Fruit fly (Drosophila melanogaster) whole organism, prepupa: ENCODE measurements around the gene ebd1.

ENCODE experiments used
- Blimp-1 ChIP-seq: fragments of 200-800 bp; sonication (Bioruptor generic); optimal IDR thresholded peaks from 3 replicates; lab custom pipeline; 2017; ENCODE audit warnings: missing biosample characterization, missing genetic modification characterization, mild to moderate bottlenecking, moderate library complexity, missing genetic modification reagents
- CG10631 ChIP-seq: fragments of 200-800 bp; sonication (Bioruptor generic); optimal IDR thresholded peaks from 2 replicates; lab custom pipeline; 2016; ENCODE audit warnings: missing biosample characterization, missing genetic modification characterization
- CG10669 ChIP-seq: fragments of 200-800 bp; sonication (Bioruptor generic); optimal IDR thresholded peaks from 3 replicates; lab custom pipeline; 2018; ENCODE audit warnings: missing biosample characterization, mild to moderate bottlenecking, missing genetic modification characterization, moderate library complexity
- CG11294 ChIP-seq: fragments of 200-800 bp; sonication (Bioruptor generic); IDR thresholded peaks from 2 replicates; pipeline ENCODE4 v1.3.6; 2022; ENCODE audit warnings: missing biosample characterization, missing genetic modification characterization
- CG11762 ChIP-seq: fragments of 200-800 bp; sonication (Bioruptor generic); optimal IDR thresholded peaks from 3 replicates; lab custom pipeline; 2016; ENCODE audit warnings: missing biosample characterization, missing genetic modification characterization; ENCODE audit not compliant: insufficient read depth
- CG11902 ChIP-seq: fragments of 200-800 bp; sonication (Bioruptor generic); optimal IDR thresholded peaks from 3 replicates; lab custom pipeline; 2016; ENCODE audit warnings: missing biosample characterization, missing genetic modification characterization
- CG15336 ChIP-seq: fragments of 200-800 bp; sonication (Bioruptor generic); IDR thresholded peaks from 2 replicates; pipeline ENCODE4 v1.3.6; 2022; ENCODE audit warnings: missing biosample characterization, missing genetic modification characterization
- CG1621 ChIP-seq: fragments of 200-800 bp; sonication (Bioruptor generic); optimal IDR thresholded peaks from 3 replicates; lab custom pipeline; 2018; ENCODE audit warnings: missing biosample characterization, mild to moderate bottlenecking, missing genetic modification characterization
- CG16779 ChIP-seq: fragments of 200-800 bp; sonication (Bioruptor generic); optimal IDR thresholded peaks from 3 replicates; lab custom pipeline; 2017; ENCODE audit warnings: missing biosample characterization, mild to moderate bottlenecking, missing genetic modification characterization
- CG31627 ChIP-seq: fragments of 200-800 bp; sonication (Bioruptor generic); optimal IDR thresholded peaks from 3 replicates; lab custom pipeline; 2016; ENCODE audit warnings: missing biosample characterization, missing genetic modification characterization
- CG3919 ChIP-seq: fragments of 200-800 bp; sonication (Bioruptor generic); optimal IDR thresholded peaks from 3 replicates; lab custom pipeline; 2016; ENCODE audit warnings: missing biosample characterization, missing genetic modification characterization
- CG4318 ChIP-seq: fragments of 200-800 bp; sonication (Bioruptor generic); optimal IDR thresholded peaks from 3 replicates; lab custom pipeline; 2017; ENCODE audit warnings: missing biosample characterization, mild to moderate bottlenecking, missing genetic modification characterization
- CG6163 ChIP-seq: fragments of 200-800 bp; sonication (Bioruptor generic); IDR thresholded peaks from 3 replicates; pipeline ENCODE4 v1.3.6; 2022; ENCODE audit warnings: missing biosample characterization, missing genetic modification characterization
- CG6276 ChIP-seq: fragments of 200-800 bp; sonication (Bioruptor generic); optimal IDR thresholded peaks from 2 replicates; lab custom pipeline; 2017; ENCODE audit warnings: missing biosample characterization, mild to moderate bottlenecking, missing genetic modification characterization
- CG6792 ChIP-seq: fragments of 200-800 bp; sonication (Bioruptor generic); optimal IDR thresholded peaks from 3 replicates; lab custom pipeline; 2016; ENCODE audit warnings: missing biosample characterization, missing genetic modification characterization
- CG6808 ChIP-seq: fragments of 200-800 bp; sonication (Bioruptor generic); optimal IDR thresholded peaks from 3 replicates; lab custom pipeline; 2017; ENCODE audit warnings: missing biosample characterization, missing genetic modification characterization, mild to moderate bottlenecking, moderate library complexity, missing genetic modification reagents
- CG6854 ChIP-seq: fragments of 200-800 bp; sonication (Bioruptor generic); optimal IDR thresholded peaks from 2 replicates; lab custom pipeline; 2017; ENCODE audit warnings: missing biosample characterization, mild to moderate bottlenecking, missing genetic modification characterization
- CG8119 ChIP-seq: fragments of 200-800 bp; sonication (Bioruptor generic); IDR thresholded peaks from 3 replicates; pipeline ENCODE4 v1.3.6; 2022; ENCODE audit warnings: missing biosample characterization, missing genetic modification characterization
- CG8319 ChIP-seq: fragments of 200-800 bp; sonication (Bioruptor generic); optimal IDR thresholded peaks from 3 replicates; lab custom pipeline; 2016; ENCODE audit warnings: missing biosample characterization, missing genetic modification characterization
- CG8632 ChIP-seq: fragments of 200-800 bp; sonication (Bioruptor generic); optimal IDR thresholded peaks from 3 replicates; lab custom pipeline; 2016; ENCODE audit warnings: missing biosample characterization, missing genetic modification characterization
- CG9139 ChIP-seq: fragments of 200-800 bp; sonication (Bioruptor generic); optimal IDR thresholded peaks from 3 replicates; lab custom pipeline; 2017; ENCODE audit warnings: missing biosample characterization, mild to moderate bottlenecking, missing genetic modification characterization
- Eip75B ChIP-seq: fragments of 200-800 bp; sonication (Bioruptor generic); optimal IDR thresholded peaks from 3 replicates; lab custom pipeline; 2016; ENCODE audit warnings: missing biosample characterization, missing genetic modification characterization
- Eip78C ChIP-seq: fragments of 200-800 bp; sonication (Bioruptor generic); peaks from one replicate; lab custom pipeline; 2016; ENCODE audit warnings: missing biosample characterization, missing genetic modification characterization
- Eip93F ChIP-seq: fragments of 200-800 bp; sonication (Bioruptor generic); optimal IDR thresholded peaks from 2 replicates; lab custom pipeline; 2016; ENCODE audit warnings: missing biosample characterization, mild to moderate bottlenecking, missing genetic modification characterization
- Ets96B ChIP-seq: fragments of 200-800 bp; optimal IDR thresholded peaks from 2 replicates; lab custom pipeline; 2019; ENCODE audit warnings: missing biosample characterization, mild to moderate bottlenecking, missing genetic modification characterization, moderate library complexity
- Gug ChIP-seq: fragments of 200-800 bp; sonication (Bioruptor generic); IDR thresholded peaks from 2 replicates; pipeline ENCODE4 v1.3.6; 2022; ENCODE audit warnings: missing biosample characterization, missing genetic modification characterization
- Hr38 ChIP-seq: sonication (Bioruptor generic); optimal IDR thresholded peaks from 2 replicates; lab custom pipeline; 2016; ENCODE audit warnings: missing biosample characterization, missing genetic modification characterization
- Hr39 ChIP-seq: fragments of 200-800 bp; sonication (Bioruptor generic); optimal IDR thresholded peaks from 2 replicates; lab custom pipeline; 2016; ENCODE audit warnings: missing biosample characterization, missing genetic modification characterization
- Hr4 ChIP-seq: fragments of 200-800 bp; sonication (Bioruptor generic); optimal IDR thresholded peaks from 3 replicates; lab custom pipeline; 2016; ENCODE audit warnings: missing biosample characterization, missing genetic modification characterization
- Lpt ChIP-seq: fragments of 200-800 bp; sonication (Bioruptor generic); optimal IDR thresholded peaks from 3 replicates; lab custom pipeline; 2016; ENCODE audit warnings: missing biosample characterization, missing genetic modification characterization
- Met ChIP-seq: fragments of 200-800 bp; sonication (Bioruptor generic); optimal IDR thresholded peaks from 3 replicates; lab custom pipeline; 2016; ENCODE audit warnings: missing biosample characterization, missing genetic modification characterization
- OdsH ChIP-seq: fragments of 200-800 bp; sonication (Bioruptor generic); optimal IDR thresholded peaks from 3 replicates; lab custom pipeline; 2016; ENCODE audit warnings: missing biosample characterization, missing genetic modification characterization
- Sox102F ChIP-seq: fragments of 200-800 bp; sonication (Bioruptor generic); optimal IDR thresholded peaks from 2 replicates; lab custom pipeline; 2016; ENCODE audit warnings: missing biosample characterization, mild to moderate bottlenecking, missing genetic modification characterization
- Sox14 ChIP-seq: fragments of 200-800 bp; sonication (Bioruptor generic); optimal IDR thresholded peaks from 3 replicates; lab custom pipeline; 2016; ENCODE audit warnings: missing biosample characterization, missing genetic modification characterization
- Sox15 ChIP-seq: fragments of 200-800 bp; sonication (Bioruptor generic); optimal IDR thresholded peaks from 3 replicates; lab custom pipeline; 2016; ENCODE audit warnings: missing biosample characterization, missing genetic modification characterization
- achi ChIP-seq: fragments of 200-800 bp; sonication (Bioruptor generic); optimal IDR thresholded peaks from 3 replicates; lab custom pipeline; 2016; ENCODE audit warnings: missing biosample characterization, missing genetic modification characterization
- acj6 ChIP-seq: fragments of 200-800 bp; sonication (Bioruptor generic); optimal IDR thresholded peaks from 3 replicates; lab custom pipeline; 2016; ENCODE audit warnings: missing biosample characterization, missing genetic modification characterization
- cyc ChIP-seq: fragments of 200-800 bp; sonication (Bioruptor generic); optimal IDR thresholded peaks from 3 replicates; lab custom pipeline; 2016; ENCODE audit warnings: missing biosample characterization, missing genetic modification characterization
- dac ChIP-seq: fragments of 200-800 bp; sonication (Bioruptor generic); optimal IDR thresholded peaks from 2 replicates; lab custom pipeline; 2017; ENCODE audit warnings: missing biosample characterization, mild to moderate bottlenecking, missing genetic modification characterization
- dsx ChIP-seq: fragments of 200-800 bp; optimal IDR thresholded peaks from 3 replicates; lab custom pipeline; 2019; ENCODE audit warnings: missing biosample characterization, mild to moderate bottlenecking, missing genetic modification characterization, moderate library complexity; ENCODE audit not compliant: poor library complexity, severe bottlenecking
- eg ChIP-seq: fragments of 200-800 bp; sonication (Bioruptor generic); IDR thresholded peaks from 3 replicates; pipeline ENCODE4 v1.3.6; 2022; ENCODE audit warnings: missing biosample characterization, missing genetic modification characterization
- fkh ChIP-seq: fragments of 200-800 bp; sonication (Bioruptor generic); optimal IDR thresholded peaks from 3 replicates; lab custom pipeline; 2017; ENCODE audit warnings: missing biosample characterization, mild to moderate bottlenecking, missing genetic modification characterization, moderate library complexity
- lz ChIP-seq: fragments of 200-800 bp; sonication (Bioruptor generic); optimal IDR thresholded peaks from 3 replicates; lab custom pipeline; 2016; ENCODE audit warnings: missing biosample characterization, missing genetic modification characterization
- salr ChIP-seq, 2 experiments: fragments of 200-800 bp; sonication (Bioruptor generic); optimal IDR thresholded peaks; 3 replicates each; lab custom pipeline; 2016 to 2018; ENCODE audit warnings: missing biosample characterization in 2 of 2, missing genetic modification characterization in 2 of 2, mild to moderate bottlenecking in 1 of 2
- spab ChIP-seq: fragments of 200-800 bp; sonication (Bioruptor generic); optimal IDR thresholded peaks from 2 replicates; lab custom pipeline; 2017; ENCODE audit warnings: missing biosample characterization, mild to moderate bottlenecking, missing genetic modification characterization, missing genetic modification reagents
- ss ChIP-seq, 2 experiments: fragments of 200-800 bp; sonication (Bioruptor generic); optimal IDR thresholded peaks; 2 replicates in 1 of 2; 3 replicates in 1 of 2; lab custom pipeline; 2017 to 2018; ENCODE audit warnings: mild to moderate bottlenecking in 2 of 2, missing biosample characterization in 2 of 2, missing genetic modification characterization in 2 of 2, moderate library complexity in 1 of 2
- topi ChIP-seq: fragments of 200-800 bp; sonication (Bioruptor generic); optimal IDR thresholded peaks from 3 replicates; lab custom pipeline; 2016; ENCODE audit warnings: missing biosample characterization, missing genetic modification characterization
- vri ChIP-seq: fragments of 200-800 bp; sonication (Bioruptor generic); optimal IDR thresholded peaks from 3 replicates; lab custom pipeline; 2016; ENCODE audit warnings: missing biosample characterization, mild to moderate bottlenecking, missing genetic modification characterization

ebd1 gene

dm6 chr3L:721863-722262 lies 36.5 kb upstream of the ebd1 start:
- peak; percentile 47; the same call in 1 of the 3 replicates for TF ChIP-seq eg
- no peak for TF ChIP-seq CG3919 (GFP tag; lab: Kevin White, UChicago)
- no peak for TF ChIP-seq CG8319
- TF ChIP-seq CG11762: no peak
- peak; percentile 52 for TF ChIP-seq CG15336
- no peak for TF ChIP-seq Sox102F (GFP tag; lab: Kevin White, UChicago)
- TF ChIP-seq Hr4 (GFP tag; lab: Kevin White, UChicago): peak; percentile 30
- TF ChIP-seq CG11294 (GFP tag; lab: Robert Waterston, UW): peak; percentile 32; the same call in 1 of the 2 replicates
- TF ChIP-seq Gug (GFP tag; lab: Robert Waterston, UW): peak; percentile 25; the same call in 1 of the 2 replicates
- TF ChIP-seq Hr38: no peak
- TF ChIP-seq CG6163 (GFP tag; lab: Robert Waterston, UW): peak; percentile 69
- peak; percentile 30 for TF ChIP-seq Eip78C (GFP tag; lab: Kevin White, UChicago)
- TF ChIP-seq Lpt (GFP tag; lab: Kevin White, UChicago): no peak
- TF ChIP-seq CG8119: 0 out of 3 replicates have a peak, but pooled peaks have one; percentile 18
- TF ChIP-seq dsx (GFP tag; lab: Kevin White, UChicago): no peak
- TF ChIP-seq CG11902: no peak
- no peak for TF ChIP-seq CG10669 (GFP tag; lab: Kevin White, UChicago)
- TF ChIP-seq ss (GFP tag; optimal IDR thresholded peaks at IDR 0.05; lab: Kevin White, UChicago): peak in 1 of 2 experiments; percentile 80
- no peak for TF ChIP-seq dac (GFP tag; lab: Kevin White, UChicago)
- TF ChIP-seq cyc (GFP tag; lab: Kevin White, UChicago): no peak
- TF ChIP-seq Eip75B (GFP tag; lab: Kevin White, UChicago): no peak

DNA sequence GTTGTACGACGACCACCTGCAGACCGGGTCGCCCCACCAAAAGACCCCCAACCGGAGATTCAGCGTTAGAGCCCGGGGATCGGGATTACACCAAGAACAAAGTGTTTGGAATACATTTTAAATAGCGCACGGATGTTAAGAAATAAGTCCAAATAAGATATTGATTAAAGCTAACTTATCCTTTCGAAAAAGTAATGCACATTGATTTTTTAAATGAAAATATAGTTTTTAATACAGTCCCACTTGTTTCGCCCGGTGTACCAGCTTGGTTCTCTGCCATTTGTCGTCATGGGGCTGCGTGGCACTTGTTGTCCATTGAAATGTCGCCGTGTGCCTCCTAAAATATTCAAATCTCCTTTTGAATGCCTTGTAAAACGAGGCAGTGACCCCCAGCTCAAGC lies 35.7 kb upstream of the ebd1 start:
- no peak for TF ChIP-seq Met (GFP tag; lab: Kevin White, UChicago)
- no peak for TF ChIP-seq spab
- peak; percentile 57 for TF ChIP-seq CG4318
- TF ChIP-seq CG15336: peak; percentile 87
- TF ChIP-seq Sox14 (GFP tag; lab: Kevin White, UChicago): peak; percentile 21
- TF ChIP-seq CG9139 (GFP tag; lab: Kevin White, UChicago): no peak
- TF ChIP-seq Hr38: no peak
- TF ChIP-seq CG8632 (GFP tag; lab: Kevin White, UChicago): no peak
- no peak for TF ChIP-seq CG6792 (GFP tag; lab: Kevin White, UChicago)
- no peak for TF ChIP-seq CG6808
- peak; percentile 40 for TF ChIP-seq OdsH (GFP tag; lab: Kevin White, UChicago)
- peak; percentile 41 for TF ChIP-seq CG3919 (GFP tag; lab: Kevin White, UChicago)
- TF ChIP-seq CG6276: peak; percentile 39
- TF ChIP-seq CG6854 (GFP tag; lab: Kevin White, UChicago): no peak
- peak; percentile 38 for TF ChIP-seq Eip78C (GFP tag; lab: Kevin White, UChicago)
- TF ChIP-seq eg: peak; percentile 83
- TF ChIP-seq CG16779 (tag; lab: Kevin White, UChicago): no peak
- TF ChIP-seq achi (GFP tag; lab: Kevin White, UChicago): peak; percentile 59
- TF ChIP-seq CG10631: peak; percentile 66
- TF ChIP-seq Lpt (GFP tag; lab: Kevin White, UChicago): peak; percentile 50
- no peak for TF ChIP-seq Eip93F (GFP tag; lab: Kevin White, UChicago)
- no peak for TF ChIP-seq dsx (GFP tag; lab: Kevin White, UChicago)
- TF ChIP-seq topi (GFP tag; lab: Kevin White, UChicago): no peak
- peak in 1 of 2 experiments; percentile 57 for TF ChIP-seq salr (GFP tag; optimal IDR thresholded peaks at IDR 0.05; lab: Kevin White, UChicago)
- no peak for TF ChIP-seq CG11902
- peak; percentile 83 for TF ChIP-seq CG8119
- TF ChIP-seq CG10669 (GFP tag; lab: Kevin White, UChicago): no peak
- peak; percentile 8 for TF ChIP-seq lz
- TF ChIP-seq ss (GFP tag; optimal IDR thresholded peaks at IDR 0.05; lab: Kevin White, UChicago): no peak
- no peak for TF ChIP-seq Blimp-1 (GFP tag; lab: Kevin White, UChicago)
- TF ChIP-seq Sox15: no peak
- peak; percentile 40 for TF ChIP-seq Eip75B (GFP tag; lab: Kevin White, UChicago)
- no peak for TF ChIP-seq CG31627 (GFP tag; lab: Kevin White, UChicago)
- no peak for TF ChIP-seq vri (GFP tag; lab: Kevin White, UChicago)
- no peak for TF ChIP-seq fkh (GFP tag; lab: Kevin White, UChicago)
- no peak for TF ChIP-seq Ets96B (tag; lab: Kevin White, UChicago)
- no peak for TF ChIP-seq Hr39 (GFP tag; lab: Kevin White, UChicago)
- TF ChIP-seq CG1621 (tag; lab: Kevin White, UChicago): no peak
- no peak for TF ChIP-seq CG11762
- TF ChIP-seq CG8319: no peak
- TF ChIP-seq acj6 (GFP tag; lab: Kevin White, UChicago): peak; percentile 21
- peak; percentile 47 for TF ChIP-seq Hr4 (GFP tag; lab: Kevin White, UChicago)
